Fruit fly (Drosophila melanogaster) whole organism, embryonic: ENCODE data around the gene Gmppb.

Experiments used
- Awh ChIP-seq: fragments of 200-800 bp; sonication (Bioruptor generic); IDR thresholded peaks from 2 replicates; pipeline ENCODE4, ENCODE4 v1.3.6; 2022; ENCODE audit warnings: missing biosample characterization, missing genetic modification characterization
- B-H2 ChIP-seq: fragments of 200-800 bp; sonication (Bioruptor generic); optimal IDR thresholded peaks from 2 replicates; lab custom pipeline; 2018; ENCODE audit warnings: missing biosample characterization, mild to moderate bottlenecking, missing genetic modification characterization
- Bgb ChIP-seq: fragments of 200-800 bp; sonication (Bioruptor generic); IDR thresholded peaks from 2 replicates; pipeline ENCODE4 v1.3.6; 2022; ENCODE audit warnings: missing biosample characterization, missing genetic modification characterization; ENCODE audit not compliant: partially characterized antibody
- Blimp-1 ChIP-seq: fragments of 200-800 bp; sonication (Bioruptor generic); optimal IDR thresholded peaks from 3 replicates; lab custom pipeline; 2018; ENCODE audit warnings: missing biosample characterization, missing genetic modification characterization, mild to moderate bottlenecking, moderate library complexity, missing genetic modification reagents
- CG11504 ChIP-seq: fragments of 200-800 bp; sonication (Bioruptor generic); optimal IDR thresholded peaks from 3 replicates; lab custom pipeline; 2019; ENCODE audit warnings: missing biosample characterization, mild to moderate bottlenecking, missing genetic modification characterization, moderate library complexity
- CG13287 ChIP-seq: fragments of 200-800 bp; sonication (Bioruptor generic); IDR thresholded peaks from 2 replicates; pipeline ENCODE4 v1.3.6; 2022; ENCODE audit warnings: missing biosample characterization, missing genetic modification characterization; ENCODE audit not compliant: partially characterized antibody
- CG13894 ChIP-seq: fragments of 200-800 bp; sonication (Bioruptor generic); optimal IDR thresholded peaks from 3 replicates; lab custom pipeline; 2018; ENCODE audit warnings: missing biosample characterization, mild to moderate bottlenecking, missing genetic modification characterization, moderate library complexity
- CG14441 ChIP-seq: fragments of 200-800 bp; sonication (Bioruptor generic); IDR thresholded peaks from 2 replicates; pipeline ENCODE4 v1.3.6; 2022; ENCODE audit warnings: missing biosample characterization, missing genetic modification characterization
- CG17186 ChIP-seq: fragments of 200-800 bp; sonication (Bioruptor generic); optimal IDR thresholded peaks from 3 replicates; lab custom pipeline; 2017; ENCODE audit warnings: missing biosample characterization, missing genetic modification reagents, missing genetic modification characterization
- CG17802 ChIP-seq: fragments of 200-800 bp; sonication (Bioruptor generic); optimal IDR thresholded peaks from 2 replicates; lab custom pipeline; 2018; ENCODE audit warnings: missing biosample characterization, mild to moderate bottlenecking, missing genetic modification characterization, moderate library complexity
- CG2678 ChIP-seq: fragments of 200-800 bp; sonication (Bioruptor generic); optimal IDR thresholded peaks from 3 replicates; lab custom pipeline; 2019; ENCODE audit warnings: missing biosample characterization, mild to moderate bottlenecking, missing genetic modification characterization, moderate library complexity
- CG30431 ChIP-seq: fragments of 200-800 bp; sonication (Bioruptor generic); optimal IDR thresholded peaks from 2 replicates; lab custom pipeline; 2017; ENCODE audit warnings: missing biosample characterization, missing genetic modification characterization
- CG3065 ChIP-seq: fragments of 200-800 bp; sonication (Bioruptor generic); optimal IDR thresholded peaks from 2 replicates; lab custom pipeline; 2016; ENCODE audit warnings: missing biosample characterization, missing genetic modification characterization
- CG31388 ChIP-seq: fragments of 200-800 bp; sonication (Bioruptor generic); optimal IDR thresholded peaks from 2 replicates; lab custom pipeline; 2016; ENCODE audit warnings: missing biosample characterization, missing genetic modification characterization
- CG3407 ChIP-seq: fragments of 200-800 bp; sonication (Bioruptor generic); optimal IDR thresholded peaks from 2 replicates; lab custom pipeline; 2018; ENCODE audit warnings: missing biosample characterization, mild to moderate bottlenecking, missing genetic modification characterization
- CG4424 ChIP-seq: fragments of 200-800 bp; sonication (Bioruptor generic); optimal IDR thresholded peaks from 3 replicates; lab custom pipeline; 2016; ENCODE audit warnings: missing biosample characterization, missing genetic modification characterization
- CG4854 ChIP-seq: fragments of 200-800 bp; sonication (Bioruptor generic); optimal IDR thresholded peaks from 2 replicates; lab custom pipeline; 2016; ENCODE audit warnings: missing biosample characterization, missing genetic modification characterization, inconsistent platforms
- CG5180 ChIP-seq: fragments of 200-800 bp; sonication (Bioruptor generic); optimal IDR thresholded peaks from 3 replicates; lab custom pipeline; 2017; ENCODE audit warnings: missing biosample characterization, missing genetic modification characterization, mild to moderate bottlenecking, moderate library complexity, missing genetic modification reagents
- CG6791 ChIP-seq: fragments of 200-800 bp; sonication (Bioruptor generic); IDR thresholded peaks from 3 replicates; pipeline ENCODE4 v1.3.6; 2022; ENCODE audit warnings: missing biosample characterization, missing genetic modification characterization; ENCODE audit not compliant: partially characterized antibody
- CG7372 ChIP-seq: fragments of 200-800 bp; sonication (Bioruptor generic); IDR thresholded peaks from 2 replicates; pipeline ENCODE4 v1.3.6; 2022; ENCODE audit warnings: missing biosample characterization, missing genetic modification characterization
- CG7928 ChIP-seq: fragments of 200-800 bp; sonication (Bioruptor generic); optimal IDR thresholded peaks from 2 replicates; lab custom pipeline; 2017; ENCODE audit warnings: missing biosample characterization, mild to moderate bottlenecking, missing genetic modification characterization
- CG8359 ChIP-seq: fragments of 200-800 bp; sonication (Bioruptor generic); optimal IDR thresholded peaks from 2 replicates; lab custom pipeline; 2017; ENCODE audit warnings: missing biosample characterization, mild to moderate bottlenecking, missing genetic modification characterization, borderline replicate concordance
- CG9609 ChIP-seq: fragments of 200-800 bp; sonication (Bioruptor generic); optimal IDR thresholded peaks from 3 replicates; lab custom pipeline; 2016; ENCODE audit warnings: missing biosample characterization, missing genetic modification characterization
- CHES-1-like ChIP-seq: fragments of 200-800 bp; sonication (Bioruptor generic); optimal IDR thresholded peaks from 2 replicates; lab custom pipeline; 2016; ENCODE audit warnings: missing biosample characterization, missing genetic modification characterization
- CoRest ChIP-seq: fragments of 200-800 bp; sonication (Bioruptor generic); optimal IDR thresholded peaks from 3 replicates; lab custom pipeline; 2018; ENCODE audit warnings: missing biosample characterization, mild to moderate bottlenecking, missing genetic modification characterization, moderate library complexity
- ERR ChIP-seq: fragments of 200-800 bp; sonication (Bioruptor generic); optimal IDR thresholded peaks from 2 replicates; lab custom pipeline; 2016; ENCODE audit warnings: missing biosample characterization, missing genetic modification characterization
- Gsc ChIP-seq: fragments of 200-800 bp; sonication (Bioruptor generic); IDR thresholded peaks from 2 replicates; pipeline ENCODE4 v1.3.6; 2022; ENCODE audit warnings: missing biosample characterization, missing genetic modification characterization
- H15 ChIP-seq: fragments of 200-800 bp; sonication (Bioruptor generic); IDR thresholded peaks from 3 replicates; pipeline ENCODE4 v1.3.6; 2022; ENCODE audit warnings: missing biosample characterization, missing genetic modification characterization
- HLH4C ChIP-seq: fragments of 200-800 bp; sonication (Bioruptor generic); IDR thresholded peaks from 3 replicates; pipeline ENCODE4 v1.3.6; 2022; ENCODE audit warnings: missing biosample characterization, missing genetic modification characterization; ENCODE audit not compliant: partially characterized antibody
- HmgD ChIP-seq: fragments of 200-800 bp; sonication (Bioruptor generic); optimal IDR thresholded peaks from 3 replicates; lab custom pipeline; 2016; ENCODE audit warnings: missing biosample characterization, missing genetic modification characterization
- Hmr ChIP-seq: fragments of 200-800 bp; sonication (Bioruptor generic); optimal IDR thresholded peaks from 3 replicates; lab custom pipeline; 2017; ENCODE audit warnings: mild to moderate bottlenecking, missing biosample characterization, missing genetic modification reagents, missing genetic modification characterization
- Hr3 ChIP-seq: fragments of 200-800 bp; sonication (Bioruptor generic); optimal IDR thresholded peaks from 3 replicates; lab custom pipeline; 2016; ENCODE audit warnings: missing biosample characterization, missing genetic modification characterization
- Hr51 ChIP-seq, 2 experiments: fragments of 200-800 bp; sonication (Bioruptor generic); optimal IDR thresholded peaks; 2 replicates in 1 of 2; 3 replicates in 1 of 2; lab custom pipeline; 2016 to 2018; ENCODE audit warnings: missing biosample characterization in 2 of 2, missing genetic modification characterization in 2 of 2, mild to moderate bottlenecking in 1 of 2, moderate library complexity in 1 of 2
- NfI ChIP-seq: fragments of 200-800 bp; sonication (Bioruptor generic); optimal IDR thresholded peaks from 3 replicates; lab custom pipeline; 2018; ENCODE audit warnings: missing biosample characterization, mild to moderate bottlenecking, missing genetic modification characterization, moderate library complexity
- Sry-δ ChIP-seq: fragments of 200-800 bp; sonication (Bioruptor generic); optimal IDR thresholded peaks from 2 replicates; lab custom pipeline; 2016; ENCODE audit warnings: missing biosample characterization, missing genetic modification characterization
- Xbp1 ChIP-seq: fragments of 200-800 bp; sonication (Bioruptor generic); optimal IDR thresholded peaks from 3 replicates; lab custom pipeline; 2016; ENCODE audit warnings: missing biosample characterization, mild to moderate bottlenecking, missing genetic modification characterization
- ap ChIP-seq: fragments of 200-800 bp; sonication (Bioruptor generic); IDR thresholded peaks from 2 replicates; pipeline ENCODE4 v1.3.6; 2022; ENCODE audit warnings: missing biosample characterization, missing genetic modification characterization
- crol ChIP-seq: fragments of 200-800 bp; sonication (Bioruptor generic); IDR thresholded peaks from 2 replicates; pipeline ENCODE4 v1.3.6; 2022; ENCODE audit warnings: missing biosample characterization, missing genetic modification characterization
- eyg ChIP-seq: fragments of 200-800 bp; sonication (Bioruptor generic); optimal IDR thresholded peaks from 3 replicates; lab custom pipeline; 2016; ENCODE audit warnings: missing biosample characterization, missing genetic modification characterization
- gcm ChIP-seq: fragments of 200-800 bp; sonication (Bioruptor generic); optimal IDR thresholded peaks from 2 replicates; lab custom pipeline; 2019; ENCODE audit warnings: missing biosample characterization, mild to moderate bottlenecking, missing genetic modification characterization, moderate library complexity
- grn ChIP-seq: fragments of 200-800 bp; sonication (Bioruptor generic); optimal IDR thresholded peaks from 3 replicates; lab custom pipeline; 2017; ENCODE audit warnings: missing biosample characterization, missing genetic modification characterization
- jigr1 ChIP-seq: fragments of 200-800 bp; sonication (Bioruptor generic); IDR thresholded peaks from 3 replicates; pipeline ENCODE4 v1.3.6; 2022; ENCODE audit warnings: missing biosample characterization, missing genetic modification characterization
- pfk ChIP-seq: fragments of 200-800 bp; sonication (Bioruptor generic); optimal IDR thresholded peaks from 2 replicates; lab custom pipeline; 2018; ENCODE audit warnings: missing biosample characterization, mild to moderate bottlenecking, missing genetic modification characterization, moderate library complexity
- repo ChIP-seq: fragments of 200-800 bp; sonication (Bioruptor generic); optimal IDR thresholded peaks from 2 replicates; lab custom pipeline; 2016; ENCODE audit warnings: missing biosample characterization, missing genetic modification characterization
- row ChIP-seq: fragments of 200-800 bp; sonication (Bioruptor generic); IDR thresholded peaks from 3 replicates; pipeline ENCODE4 v1.3.6; 2022; ENCODE audit warnings: missing biosample characterization, missing genetic modification characterization
- scrt ChIP-seq: fragments of 200-800 bp; sonication (Bioruptor generic); optimal IDR thresholded peaks from 2 replicates; lab custom pipeline; 2018; ENCODE audit warnings: missing biosample characterization, mild to moderate bottlenecking, missing genetic modification characterization, moderate library complexity
- sug ChIP-seq: fragments of 200-800 bp; optimal IDR thresholded peaks from 2 replicates; lab custom pipeline; 2019; ENCODE audit warnings: missing biosample characterization, mild to moderate bottlenecking, missing genetic modification characterization, moderate library complexity
- trem ChIP-seq: fragments of 200-800 bp; optimal IDR thresholded peaks from 3 replicates; lab custom pipeline; 2019; ENCODE audit warnings: missing biosample characterization, mild to moderate bottlenecking, missing genetic modification characterization, moderate library complexity
- usp ChIP-seq: fragments of >200 bp; optimal IDR thresholded peaks from 2 replicates; lab custom pipeline; 2017; ENCODE audit warnings: missing biosample characterization, missing genetic modification characterization
- vfl ChIP-seq: fragments of 200-800 bp; sonication (Bioruptor generic); optimal IDR thresholded peaks from 2 replicates; lab custom pipeline; 2016; ENCODE audit warnings: missing biosample characterization, missing genetic modification characterization
- wor ChIP-seq: fragments of 200-800 bp; sonication (Bioruptor generic); IDR thresholded peaks from 2 replicates; pipeline ENCODE4 v1.3.6; 2022; ENCODE audit warnings: missing biosample characterization, missing genetic modification characterization

Gmppb gene

dm6 chr3R:4821098-4821605 is 9.9 kb downstream of the Gmppb start, which contains the start of gene CG14657 (continued):
- TF ChIP-seq CG5180 (GFP tag; lab: Kevin White, UChicago): no peak
- no peak for TF ChIP-seq CG3407
- no peak for TF ChIP-seq grn (GFP tag; lab: Kevin White, UChicago)
- no peak for TF ChIP-seq Blimp-1 (GFP tag; lab: Kevin White, UChicago)
- TF ChIP-seq Hmr (GFP tag; lab: Kevin White, UChicago): no peak
- peak; percentile 74 for TF ChIP-seq trem (tag; lab: Kevin White, UChicago)
- no peak for TF ChIP-seq CG4854 (GFP tag; lab: Kevin White, UChicago)
- peak; percentile 59 for TF ChIP-seq HmgD (GFP tag; lab: Kevin White, UChicago)
- no peak for TF ChIP-seq CoRest (tag; lab: Kevin White, UChicago)
- no peak for TF ChIP-seq CG7372 (GFP tag; lab: Robert Waterston, UW)
- no peak for TF ChIP-seq repo (GFP tag; lab: Kevin White, UChicago)
- no peak for TF ChIP-seq jigr1
- TF ChIP-seq Hr51 (GFP tag; optimal IDR thresholded peaks at IDR 0.05; lab: Kevin White, UChicago): no peak
- no peak for TF ChIP-seq CG7928 (GFP tag; lab: Kevin White, UChicago)
- TF ChIP-seq wor (GFP tag; lab: Robert Waterston, UW): no peak
- peak; percentile 21; the same call in 1 of the 3 replicates for TF ChIP-seq row (GFP tag; lab: Robert Waterston, UW)
- no peak for TF ChIP-seq CG17802
- no peak for TF ChIP-seq CG9609 (GFP tag; lab: Kevin White, UChicago)
- TF ChIP-seq usp (GFP tag; lab: Kevin White, UChicago): no peak
- peak; percentile 46 for TF ChIP-seq sug
- no peak for TF ChIP-seq vfl (GFP tag; lab: Kevin White, UChicago)
- TF ChIP-seq Awh (GFP tag; lab: Robert Waterston, UW): no peak
- no peak for TF ChIP-seq scrt (GFP tag; lab: Kevin White, UChicago)
- no peak for TF ChIP-seq CG8359 (GFP tag; lab: Kevin White, UChicago)
- no peak for TF ChIP-seq CG30431 (GFP tag; lab: Kevin White, UChicago)
- no peak for TF ChIP-seq CG4424 (GFP tag; lab: Kevin White, UChicago)
- no peak for TF ChIP-seq CG31388 (GFP tag; lab: Kevin White, UChicago)
- no peak for TF ChIP-seq CG17186 (GFP tag; lab: Kevin White, UChicago)
- no peak for TF ChIP-seq CG14441 (GFP tag; lab: Robert Waterston, UW)
- TF ChIP-seq Hr3 (GFP tag; lab: Kevin White, UChicago): no peak
- no peak for TF ChIP-seq CG13894 (tag; lab: Kevin White, UChicago)
- TF ChIP-seq crol (GFP tag; lab: Robert Waterston, UW): no peak
- peak; percentile 93 for TF ChIP-seq Bgb (GFP tag; lab: Robert Waterston, UW)
- no peak for TF ChIP-seq H15 (GFP tag; lab: Robert Waterston, UW)
- peak; percentile 89 for TF ChIP-seq CG6791 (GFP tag; lab: Robert Waterston, UW)
- TF ChIP-seq CG3065 (GFP tag; lab: Kevin White, UChicago): no peak
- TF ChIP-seq NfI (GFP tag; lab: Kevin White, UChicago): no peak
- TF ChIP-seq ap (GFP tag; lab: Robert Waterston, UW): no peak
- no peak for TF ChIP-seq Gsc (GFP tag; lab: Robert Waterston, UW)
- no peak for TF ChIP-seq B-H2 (GFP tag; lab: Kevin White, UChicago)
- TF ChIP-seq CG11504 (tag; lab: Kevin White, UChicago): no peak
- peak; percentile 82 for TF ChIP-seq gcm (GFP tag; lab: Kevin White, UChicago)
- TF ChIP-seq ERR (GFP tag; lab: Kevin White, UChicago): no peak
- no peak for TF ChIP-seq pfk
- peak; percentile 81 for TF ChIP-seq Sry-δ (GFP tag; lab: Kevin White, UChicago)
- TF ChIP-seq HLH4C (GFP tag; lab: Robert Waterston, UW): peak; percentile 95
- TF ChIP-seq CG13287 (GFP tag; lab: Robert Waterston, UW): peak; percentile 98
- no peak for TF ChIP-seq CG2678 (tag; lab: Kevin White, UChicago)
- TF ChIP-seq eyg: no peak
- peak; percentile 13 for TF ChIP-seq CHES-1-like (GFP tag; lab: Kevin White, UChicago)
- no peak for TF ChIP-seq Xbp1
